Fruit fly (Drosophila melanogaster) whole organism, embryonic: Measurements from ENCODE around the gene mino.

ENCODE experiments used
- BEAF-32 ChIP-seq: fragments of 200-800 bp; sonication (Bioruptor generic); optimal IDR thresholded peaks from 3 replicates; lab custom pipeline; 2017; ENCODE audit warnings: missing biosample characterization, missing genetic modification characterization, mild to moderate bottlenecking, moderate library complexity, missing genetic modification reagents
- CG10209 ChIP-seq: fragments of 200-800 bp; sonication (Bioruptor generic); optimal IDR thresholded peaks from 3 replicates; lab custom pipeline; 2017; ENCODE audit warnings: missing biosample characterization, mild to moderate bottlenecking, missing genetic modification characterization, missing genetic modification reagents
- CG10366 ChIP-seq: fragments of 200-800 bp; sonication (Bioruptor generic); IDR thresholded peaks from 2 replicates; pipeline ENCODE4 v1.3.6; 2022; ENCODE audit warnings: missing biosample characterization, missing genetic modification characterization
- CG15073 ChIP-seq: fragments of 200-800 bp; sonication (Bioruptor generic); optimal IDR thresholded peaks from 2 replicates; lab custom pipeline; 2016; ENCODE audit warnings: missing biosample characterization, missing genetic modification characterization
- CG15269 ChIP-seq: fragments of 200-800 bp; sonication (Bioruptor generic); optimal IDR thresholded peaks from 2 replicates; lab custom pipeline; 2018; ENCODE audit warnings: missing biosample characterization, mild to moderate bottlenecking, missing genetic modification characterization, moderate library complexity
- CG16863 ChIP-seq: fragments of 200-800 bp; sonication (Bioruptor generic); optimal IDR thresholded peaks from 3 replicates; lab custom pipeline; 2016; ENCODE audit warnings: missing biosample characterization, missing genetic modification characterization
- CG17359 ChIP-seq: fragments of 200-800 bp; sonication (Bioruptor generic); optimal IDR thresholded peaks from 3 replicates; lab custom pipeline; 2018; ENCODE audit warnings: missing biosample characterization, mild to moderate bottlenecking, missing genetic modification characterization, moderate library complexity
- CG17361 ChIP-seq: fragments of 200-800 bp; sonication (Bioruptor generic); IDR thresholded peaks from 3 replicates; pipeline ENCODE4 v1.3.6; 2022; ENCODE audit warnings: missing biosample characterization, missing genetic modification characterization
- CG17568 ChIP-seq: fragments of 200-800 bp; sonication (Bioruptor generic); optimal IDR thresholded peaks from 2 replicates; lab custom pipeline; 2018; ENCODE audit warnings: missing biosample characterization, mild to moderate bottlenecking, missing genetic modification characterization, moderate library complexity
- CG17612 ChIP-seq: fragments of 200-800 bp; sonication (Bioruptor generic); IDR thresholded peaks from 2 replicates; pipeline ENCODE4 v1.3.6; 2022; ENCODE audit warnings: missing biosample characterization, missing genetic modification characterization
- CG2712 ChIP-seq: fragments of 200-800 bp; optimal IDR thresholded peaks from 3 replicates; lab custom pipeline; 2019; ENCODE audit warnings: missing biosample characterization, mild to moderate bottlenecking, missing genetic modification characterization, moderate library complexity
- CG32772 ChIP-seq: fragments of 200-800 bp; sonication (Bioruptor generic); IDR thresholded peaks from 2 replicates; pipeline ENCODE4 v1.3.6; 2022; ENCODE audit warnings: missing biosample characterization, missing genetic modification characterization
- CG34422 ChIP-seq: fragments of 200-800 bp; sonication (Bioruptor generic); IDR thresholded peaks from 3 replicates; pipeline ENCODE4 v1.3.6; 2022; ENCODE audit warnings: missing biosample characterization, missing genetic modification characterization
- CG3838 ChIP-seq: fragments of 200-800 bp; sonication (Bioruptor generic); optimal IDR thresholded peaks from 3 replicates; lab custom pipeline; 2016; ENCODE audit warnings: missing biosample characterization, missing genetic modification characterization
- CG4424 ChIP-seq: fragments of 200-800 bp; sonication (Bioruptor generic); optimal IDR thresholded peaks from 3 replicates; lab custom pipeline; 2016; ENCODE audit warnings: missing biosample characterization, missing genetic modification characterization
- CG4707 ChIP-seq: fragments of 200-800 bp; sonication (Bioruptor generic); optimal IDR thresholded peaks from 2 replicates; lab custom pipeline; 2018; ENCODE audit warnings: missing biosample characterization, mild to moderate bottlenecking, missing genetic modification characterization, moderate library complexity
- CG7928 ChIP-seq: fragments of 200-800 bp; sonication (Bioruptor generic); optimal IDR thresholded peaks from 2 replicates; lab custom pipeline; 2017; ENCODE audit warnings: missing biosample characterization, mild to moderate bottlenecking, missing genetic modification characterization
- Camta ChIP-seq: fragments of 200-800 bp; sonication (Bioruptor generic); optimal IDR thresholded peaks from 2 replicates; lab custom pipeline; 2016; ENCODE audit warnings: missing biosample characterization, missing genetic modification characterization
- Dad ChIP-seq: fragments of 200-800 bp; sonication (Bioruptor generic); optimal IDR thresholded peaks from 3 replicates; lab custom pipeline; 2016; ENCODE audit warnings: missing biosample characterization, missing genetic modification characterization
- Dref ChIP-seq: fragments of 200-800 bp; sonication (Bioruptor generic); IDR thresholded peaks from 2 replicates; pipeline ENCODE4 v1.3.6; 2022; ENCODE audit warnings: missing biosample characterization, missing genetic modification characterization
- E2f2 ChIP-seq: fragments of 200-800 bp; sonication (Bioruptor generic); IDR thresholded peaks from 2 replicates; pipeline ENCODE4 v1.3.6; 2022; ENCODE audit warnings: missing biosample characterization, missing genetic modification characterization
- Ets65A ChIP-seq: fragments of 200-800 bp; sonication (Bioruptor generic); peaks from one replicate; lab custom pipeline; 2016; ENCODE audit warnings: missing biosample characterization, missing genetic modification characterization
- Hmr ChIP-seq: fragments of 200-800 bp; sonication (Bioruptor generic); optimal IDR thresholded peaks from 3 replicates; lab custom pipeline; 2017; ENCODE audit warnings: mild to moderate bottlenecking, missing biosample characterization, missing genetic modification reagents, missing genetic modification characterization
- MBD-R2 ChIP-seq: fragments of 200-800 bp; sonication (Bioruptor generic); IDR thresholded peaks from 2 replicates; pipeline ENCODE4 v1.3.6; 2022; ENCODE audit warnings: missing biosample characterization, missing genetic modification characterization
- MTF-1 ChIP-seq: fragments of 200-800 bp; sonication (Bioruptor generic); optimal IDR thresholded peaks from 2 replicates; lab custom pipeline; 2018; ENCODE audit warnings: missing biosample characterization, mild to moderate bottlenecking, missing genetic modification characterization, borderline replicate concordance
- Pdp1 ChIP-seq, 2 experiments: fragments of 200-800 bp; sonication (Bioruptor generic); optimal IDR thresholded peaks; 3 replicates each; lab custom pipeline; 2016; ENCODE audit warnings: missing biosample characterization in 2 of 2, missing genetic modification characterization in 2 of 2, mild to moderate bottlenecking in 1 of 2, moderate library complexity in 1 of 2
- Poxn ChIP-seq: fragments of 200-800 bp; sonication (Bioruptor generic); IDR thresholded peaks from 2 replicates; pipeline ENCODE4 v1.3.6; 2022; ENCODE audit warnings: missing biosample characterization, missing genetic modification characterization
- Scr ChIP-seq: fragments of 200-800 bp; sonication (Bioruptor generic); IDR thresholded peaks from 2 replicates; pipeline ENCODE4 v1.3.6; 2022; ENCODE audit warnings: missing biosample characterization, missing genetic modification characterization; ENCODE audit not compliant: partially characterized antibody
- Trl ChIP-seq, 3 experiments: fragments of >200 bp in 2 of 3; fragments of 200-800 bp in 1 of 3; sonication (Bioruptor generic) in 1 of 3; optimal IDR thresholded peaks; 2 replicates in 1 of 3; 3 replicates in 2 of 3; lab custom pipeline; 2016 to 2017; ENCODE audit warnings: missing biosample characterization in 1 of 3, missing genetic modification characterization in 1 of 3
- Usf ChIP-seq: fragments of 200-800 bp; sonication (Bioruptor generic); optimal IDR thresholded peaks from 2 replicates; lab custom pipeline; 2017; ENCODE audit warnings: missing genotype, missing biosample characterization, missing genetic modification characterization
- az2 ChIP-seq: fragments of 200-800 bp; sonication (Bioruptor generic); optimal IDR thresholded peaks from 3 replicates; lab custom pipeline; 2016; ENCODE audit warnings: missing biosample characterization, missing genetic modification characterization
- bigmax ChIP-seq: fragments of 200-800 bp; sonication (Bioruptor generic); optimal IDR thresholded peaks from 2 replicates; lab custom pipeline; 2018; ENCODE audit warnings: missing biosample characterization, mild to moderate bottlenecking, missing genetic modification characterization
- cad ChIP-seq: fragments of >200 bp; optimal IDR thresholded peaks from 2 replicates; lab custom pipeline; 2017; ENCODE audit warnings: missing biosample characterization, missing genetic modification characterization
- chinmo ChIP-seq: fragments of 200-800 bp; sonication (Bioruptor generic); IDR thresholded peaks from 4 replicates; pipeline ENCODE4 v1.3.6; 2022; ENCODE audit warnings: missing biosample characterization, missing genetic modification characterization; ENCODE audit not compliant: partially characterized antibody
- crp ChIP-seq, 2 experiments: fragments of 200-800 bp; sonication (Bioruptor generic); optimal IDR thresholded peaks; 2 replicates in 1 of 2; 3 replicates in 1 of 2; lab custom pipeline; 2017; ENCODE audit warnings: missing biosample characterization in 2 of 2, missing genetic modification characterization in 2 of 2, mild to moderate bottlenecking in 1 of 2, moderate library complexity in 1 of 2
- dpn ChIP-seq, 2 experiments: fragments of 200-800 bp; sonication (Bioruptor generic); optimal IDR thresholded peaks; 3 replicates each; lab custom pipeline; 2016; ENCODE audit warnings: missing biosample characterization in 2 of 2, missing genetic modification characterization in 2 of 2
- emc ChIP-seq: fragments of 200-800 bp; sonication (Bioruptor generic); optimal IDR thresholded peaks from 2 replicates; lab custom pipeline; 2016; ENCODE audit warnings: missing biosample characterization, missing genetic modification characterization
- exex ChIP-seq: fragments of 200-800 bp; sonication (Bioruptor generic); optimal IDR thresholded peaks from 4 replicates; lab custom pipeline; 2018; ENCODE audit warnings: missing biosample characterization, mild to moderate bottlenecking, missing genetic modification characterization, moderate library complexity
- gfzf ChIP-seq: fragments of 200-800 bp; sonication (Bioruptor generic); optimal IDR thresholded peaks from 2 replicates; lab custom pipeline; 2016; ENCODE audit warnings: missing biosample characterization, mild to moderate bottlenecking, missing genetic modification characterization, moderate library complexity
- h ChIP-seq: fragments of >200 bp; optimal IDR thresholded peaks from 2 replicates; lab custom pipeline; 2017
- ham ChIP-seq: fragments of 200-800 bp; sonication (Bioruptor generic); IDR thresholded peaks from 2 replicates; pipeline ENCODE4 v1.3.6; 2022; ENCODE audit warnings: missing biosample characterization, missing genetic modification characterization
- her ChIP-seq: fragments of 200-800 bp; sonication (Bioruptor generic); optimal IDR thresholded peaks from 2 replicates; lab custom pipeline; 2016; ENCODE audit warnings: missing biosample characterization, missing genetic modification characterization
- insv ChIP-seq, 2 experiments: fragments of 200-800 bp; sonication (Bioruptor generic); optimal IDR thresholded peaks; 3 replicates each; lab custom pipeline; 2016 to 2018; ENCODE audit warnings: missing biosample characterization in 2 of 2, missing genetic modification characterization in 2 of 2
- jigr1 ChIP-seq: fragments of 200-800 bp; sonication (Bioruptor generic); IDR thresholded peaks from 3 replicates; pipeline ENCODE4 v1.3.6; 2022; ENCODE audit warnings: missing biosample characterization, missing genetic modification characterization
- nom ChIP-seq: fragments of 200-800 bp; sonication (Bioruptor generic); optimal IDR thresholded peaks from 2 replicates; lab custom pipeline; 2017; ENCODE audit warnings: missing biosample characterization, missing genetic modification characterization, mild to moderate bottlenecking, moderate library complexity, missing genetic modification reagents
- pzg ChIP-seq: fragments of 200-800 bp; sonication (Bioruptor generic); optimal IDR thresholded peaks from 3 replicates; lab custom pipeline; 2018; ENCODE audit warnings: missing biosample characterization, mild to moderate bottlenecking, missing genetic modification characterization, moderate library complexity
- ro ChIP-seq: fragments of 200-800 bp; sonication (Bioruptor generic); IDR thresholded peaks from 2 replicates; pipeline ENCODE4 v1.3.6; 2022; ENCODE audit warnings: missing biosample characterization, missing genetic modification characterization
- scrt ChIP-seq: fragments of 200-800 bp; sonication (Bioruptor generic); optimal IDR thresholded peaks from 2 replicates; lab custom pipeline; 2018; ENCODE audit warnings: missing biosample characterization, mild to moderate bottlenecking, missing genetic modification characterization, moderate library complexity
- sens ChIP-seq: fragments of 200-800 bp; sonication (Bioruptor generic); peaks from one replicate; lab custom pipeline; 2016; ENCODE audit warnings: missing biosample characterization, missing genetic modification characterization
- tna ChIP-seq: fragments of 200-800 bp; sonication (Bioruptor generic); IDR thresholded peaks from 2 replicates; pipeline ENCODE4 v1.3.6; 2022; ENCODE audit warnings: missing biosample characterization, missing genetic modification characterization; ENCODE audit not compliant: partially characterized antibody
- zen2 ChIP-seq: fragments of 200-800 bp; sonication (Bioruptor generic); IDR thresholded peaks from 3 replicates; pipeline ENCODE4 v1.3.6; 2022; ENCODE audit warnings: missing biosample characterization, missing genetic modification characterization; ENCODE audit not compliant: partially characterized antibody

mino gene

DNA sequence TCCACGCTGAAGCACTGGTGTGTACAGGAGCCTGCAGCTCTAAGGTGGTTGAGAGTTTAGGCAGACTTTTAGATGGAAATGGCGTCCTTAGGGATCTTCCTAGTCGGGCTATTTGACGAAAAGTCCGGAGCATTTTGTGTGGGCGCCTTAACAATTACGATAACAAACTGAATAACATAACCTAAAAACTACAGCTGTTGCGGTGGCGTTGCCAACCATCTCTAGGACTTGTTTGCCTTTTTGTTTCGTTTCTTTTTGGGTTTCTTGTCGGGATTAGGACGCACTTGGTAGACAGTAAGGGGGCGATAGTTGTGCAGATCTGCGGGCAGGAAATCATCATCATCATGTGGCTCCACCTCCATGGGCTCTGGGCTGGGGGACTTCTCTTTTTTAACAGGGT lies 33.0 kb downstream of the mino start:
- TF ChIP-seq CG17361 (GFP tag; lab: Robert Waterston, UW) (no peak), CG3838 (GFP tag; lab: Kevin White, UChicago) (no peak), CG17612 (GFP tag; lab: Robert Waterston, UW) (no peak), CG15073 (GFP tag; lab: Kevin White, UChicago) (no peak), scrt (GFP tag; lab: Kevin White, UChicago) (no peak), az2 (no peak), CG10209 (GFP tag; lab: Kevin White, UChicago) (no peak), Hmr (GFP tag; lab: Kevin White, UChicago) (no peak), ro (no peak), gfzf (GFP tag; lab: Kevin White, UChicago) (peak; percentile 36), chinmo (no peak), jigr1 (GFP tag; lab: Robert Waterston, UW) (no peak), CG17568 (no peak), pzg (GFP tag; lab: Kevin White, UChicago) (peak; percentile 29), emc (GFP tag; lab: Kevin White, UChicago) (no peak), Scr (GFP tag; lab: Robert Waterston, UW) (peak; percentile 16; the same call in 1 of the 2 replicates), CG4424 (GFP tag; lab: Kevin White, UChicago) (no peak), Dref (GFP tag; lab: Robert Waterston, UW) (peak; percentile 36; the same call in 1 of the 2 replicates), ham (GFP tag; lab: Robert Waterston, UW) (no peak), CG16863 (GFP tag; lab: Kevin White, UChicago) (no peak), zen2 (GFP tag; lab: Robert Waterston, UW) (no peak), dpn (GFP tag; optimal IDR thresholded peaks at IDR 0.05; lab: Kevin White, UChicago) (no peak), nom (GFP tag; lab: Kevin White, UChicago) (no peak), CG32772 (GFP tag; lab: Robert Waterston, UW) (no peak), MTF-1 (GFP tag; lab: Kevin White, UChicago) (no peak), CG7928 (GFP tag; lab: Kevin White, UChicago) (peak; percentile 1), exex (tag; lab: Kevin White, UChicago) (no peak), MBD-R2 (peak; percentile 62), Pdp1 (GFP tag; optimal IDR thresholded peaks at IDR 0.05; lab: Kevin White, UChicago) (no peak), CG34422 (GFP tag; lab: Robert Waterston, UW) (peak; percentile 60; the same call in 1 of the 3 replicates), Dad (GFP tag; lab: Kevin White, UChicago) (no peak), tna (GFP tag; lab: Robert Waterston, UW) (no peak), Ets65A (GFP tag; lab: Kevin White, UChicago) (no peak), CG15269 (tag; lab: Kevin White, UChicago) (no peak), BEAF-32 (GFP tag; lab: Kevin White, UChicago) (no peak), Trl (optimal IDR thresholded peaks at IDR 0.05; lab: Kevin White, UChicago) (no peak), Trl (GFP tag; optimal IDR thresholded peaks at IDR 0.05; lab: Kevin White, UChicago) (no peak), her (GFP tag; lab: Kevin White, UChicago) (no peak), CG4707 (GFP tag; lab: Kevin White, UChicago) (no peak), CG10366 (GFP tag; lab: Robert Waterston, UW) (no peak), sens (GFP tag; lab: Kevin White, UChicago) (no peak), crp (GFP tag; optimal IDR thresholded peaks at IDR 0.05; lab: Kevin White, UChicago) (peak in 1 of 2 experiments; percentile 74), insv (GFP tag; optimal IDR thresholded peaks at IDR 0.05; lab: Kevin White, UChicago) (no peak), CG17359 (no peak), Usf (GFP tag; lab: Kevin White, UChicago) (no peak), h (lab: Kevin White, UChicago) (no peak), Poxn (GFP tag; lab: Robert Waterston, UW) (no peak), CG2712 (no peak), cad (no peak), E2f2 (peak; percentile 28; the same call in 1 of the 2 replicates), bigmax (GFP tag; lab: Kevin White, UChicago) (peak; percentile 98), Camta (GFP tag; lab: Kevin White, UChicago) (no peak)
